Fruit fly (Drosophila melanogaster): ENCODE measurements around the gene Ubr3.

DNA sequence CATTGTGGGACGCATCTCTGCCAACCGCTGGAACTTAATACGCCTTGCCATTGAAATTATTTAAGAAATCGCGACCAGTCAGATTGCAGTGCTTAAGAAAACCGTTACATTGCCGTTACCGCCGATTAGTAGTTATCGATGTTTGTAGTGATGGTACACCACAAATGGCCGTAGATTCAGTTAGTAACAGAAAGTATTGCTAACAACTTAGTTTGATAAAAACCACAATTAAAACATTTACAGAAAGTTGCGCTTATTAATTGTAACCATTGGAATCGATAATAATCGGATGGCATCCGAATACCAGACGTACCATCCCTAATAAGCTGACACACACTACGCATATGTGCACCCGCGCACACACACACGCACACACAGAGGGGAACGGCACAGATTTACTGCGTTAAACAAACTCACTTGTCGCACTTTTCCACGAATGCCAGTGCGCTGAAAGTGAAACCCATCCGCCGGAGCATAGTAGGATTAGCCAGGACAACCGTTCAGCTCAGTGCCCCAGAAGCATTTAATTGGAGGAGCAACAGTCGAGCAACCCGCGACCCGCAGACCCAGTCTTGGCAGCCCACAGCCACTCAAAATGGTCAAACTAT, 15.5 kb upstream of the Ubr3 start, which contains the start of the genes hdm and Ykt6:
- TF ChIP-seq CG6854 (GFP tag; optimal IDR thresholded peaks at IDR 0.05) = no peak
- no peak for TF ChIP-seq sd (tag; optimal IDR thresholded peaks at IDR 0.05)
- TF ChIP-seq Abd-B (GFP tag; optimal IDR thresholded peaks at IDR 0.05) = no peak
- peak; percentile 83 for TF ChIP-seq shn (GFP tag; optimal IDR thresholded peaks at IDR 0.05)
- no peak for TF ChIP-seq h (optimal IDR thresholded peaks at IDR 0.05)
- peak; percentile 47 for TF ChIP-seq Nf-YB (GFP tag; optimal IDR thresholded peaks at IDR 0.05)
- peak; percentile 57; the same call in 1 of the 2 replicates for TF ChIP-seq crol (GFP tag; IDR thresholded peaks at IDR 0.05)
- no peak for TF ChIP-seq CG3407 (GFP tag; optimal IDR thresholded peaks at IDR 0.05)

All from whole organism, embryonic.